Fruit fly (Drosophila melanogaster) whole organism, prepupa: Measurements from ENCODE around the gene ATPsynC.

Source experiments
- Blimp-1 ChIP-seq: fragments of 200-800 bp; sonication (Bioruptor generic); optimal IDR thresholded peaks from 3 replicates; lab custom pipeline; 2017; ENCODE audit warnings: missing biosample characterization, missing genetic modification characterization, mild to moderate bottlenecking, moderate library complexity, missing genetic modification reagents
- CG11294 ChIP-seq: fragments of 200-800 bp; sonication (Bioruptor generic); IDR thresholded peaks from 2 replicates; pipeline ENCODE4 v1.3.6; 2022; ENCODE audit warnings: missing biosample characterization, missing genetic modification characterization
- CG11762 ChIP-seq: fragments of 200-800 bp; sonication (Bioruptor generic); optimal IDR thresholded peaks from 3 replicates; lab custom pipeline; 2016; ENCODE audit warnings: missing biosample characterization, missing genetic modification characterization; ENCODE audit not compliant: insufficient read depth
- CG15336 ChIP-seq: fragments of 200-800 bp; sonication (Bioruptor generic); IDR thresholded peaks from 2 replicates; pipeline ENCODE4 v1.3.6; 2022; ENCODE audit warnings: missing biosample characterization, missing genetic modification characterization
- CG3032 ChIP-seq: fragments of 200-800 bp; optimal IDR thresholded peaks from 2 replicates; lab custom pipeline; 2019; ENCODE audit warnings: missing biosample characterization, mild to moderate bottlenecking, missing genetic modification characterization, moderate library complexity
- CG31627 ChIP-seq: fragments of 200-800 bp; sonication (Bioruptor generic); optimal IDR thresholded peaks from 3 replicates; lab custom pipeline; 2016; ENCODE audit warnings: missing biosample characterization, missing genetic modification characterization
- CG32006 ChIP-seq: fragments of 200-800 bp; sonication (Bioruptor generic); optimal IDR thresholded peaks from 3 replicates; lab custom pipeline; 2017; ENCODE audit warnings: missing biosample characterization, mild to moderate bottlenecking, missing genetic modification characterization
- CG34406 ChIP-seq: fragments of 200-800 bp; sonication (Bioruptor generic); optimal IDR thresholded peaks from 3 replicates; lab custom pipeline; 2016; ENCODE audit warnings: missing biosample characterization, missing genetic modification characterization
- CG3919 ChIP-seq: fragments of 200-800 bp; sonication (Bioruptor generic); optimal IDR thresholded peaks from 3 replicates; lab custom pipeline; 2016; ENCODE audit warnings: missing biosample characterization, missing genetic modification characterization
- CG4318 ChIP-seq: fragments of 200-800 bp; sonication (Bioruptor generic); optimal IDR thresholded peaks from 3 replicates; lab custom pipeline; 2017; ENCODE audit warnings: missing biosample characterization, mild to moderate bottlenecking, missing genetic modification characterization
- CG6163 ChIP-seq: fragments of 200-800 bp; sonication (Bioruptor generic); IDR thresholded peaks from 3 replicates; pipeline ENCODE4 v1.3.6; 2022; ENCODE audit warnings: missing biosample characterization, missing genetic modification characterization
- CG6276 ChIP-seq: fragments of 200-800 bp; sonication (Bioruptor generic); optimal IDR thresholded peaks from 2 replicates; lab custom pipeline; 2017; ENCODE audit warnings: missing biosample characterization, mild to moderate bottlenecking, missing genetic modification characterization
- CG6792 ChIP-seq: fragments of 200-800 bp; sonication (Bioruptor generic); optimal IDR thresholded peaks from 3 replicates; lab custom pipeline; 2016; ENCODE audit warnings: missing biosample characterization, missing genetic modification characterization
- CG8119 ChIP-seq: fragments of 200-800 bp; sonication (Bioruptor generic); IDR thresholded peaks from 3 replicates; pipeline ENCODE4 v1.3.6; 2022; ENCODE audit warnings: missing biosample characterization, missing genetic modification characterization
- CG8632 ChIP-seq: fragments of 200-800 bp; sonication (Bioruptor generic); optimal IDR thresholded peaks from 3 replicates; lab custom pipeline; 2016; ENCODE audit warnings: missing biosample characterization, missing genetic modification characterization
- Eip75B ChIP-seq: fragments of 200-800 bp; sonication (Bioruptor generic); optimal IDR thresholded peaks from 3 replicates; lab custom pipeline; 2016; ENCODE audit warnings: missing biosample characterization, missing genetic modification characterization
- Eip78C ChIP-seq: fragments of 200-800 bp; sonication (Bioruptor generic); peaks from one replicate; lab custom pipeline; 2016; ENCODE audit warnings: missing biosample characterization, missing genetic modification characterization
- Eip93F ChIP-seq: fragments of 200-800 bp; sonication (Bioruptor generic); optimal IDR thresholded peaks from 2 replicates; lab custom pipeline; 2016; ENCODE audit warnings: missing biosample characterization, mild to moderate bottlenecking, missing genetic modification characterization
- Ets96B ChIP-seq: fragments of 200-800 bp; optimal IDR thresholded peaks from 2 replicates; lab custom pipeline; 2019; ENCODE audit warnings: missing biosample characterization, mild to moderate bottlenecking, missing genetic modification characterization, moderate library complexity
- Gug ChIP-seq: fragments of 200-800 bp; sonication (Bioruptor generic); IDR thresholded peaks from 2 replicates; pipeline ENCODE4 v1.3.6; 2022; ENCODE audit warnings: missing biosample characterization, missing genetic modification characterization
- Hr4 ChIP-seq: fragments of 200-800 bp; sonication (Bioruptor generic); optimal IDR thresholded peaks from 3 replicates; lab custom pipeline; 2016; ENCODE audit warnings: missing biosample characterization, missing genetic modification characterization
- Lpt ChIP-seq: fragments of 200-800 bp; sonication (Bioruptor generic); optimal IDR thresholded peaks from 3 replicates; lab custom pipeline; 2016; ENCODE audit warnings: missing biosample characterization, missing genetic modification characterization
- OdsH ChIP-seq: fragments of 200-800 bp; sonication (Bioruptor generic); optimal IDR thresholded peaks from 3 replicates; lab custom pipeline; 2016; ENCODE audit warnings: missing biosample characterization, missing genetic modification characterization
- Sox102F ChIP-seq: fragments of 200-800 bp; sonication (Bioruptor generic); optimal IDR thresholded peaks from 2 replicates; lab custom pipeline; 2016; ENCODE audit warnings: missing biosample characterization, mild to moderate bottlenecking, missing genetic modification characterization
- Sox14 ChIP-seq: fragments of 200-800 bp; sonication (Bioruptor generic); optimal IDR thresholded peaks from 3 replicates; lab custom pipeline; 2016; ENCODE audit warnings: missing biosample characterization, missing genetic modification characterization
- achi ChIP-seq: fragments of 200-800 bp; sonication (Bioruptor generic); optimal IDR thresholded peaks from 3 replicates; lab custom pipeline; 2016; ENCODE audit warnings: missing biosample characterization, missing genetic modification characterization
- acj6 ChIP-seq: fragments of 200-800 bp; sonication (Bioruptor generic); optimal IDR thresholded peaks from 3 replicates; lab custom pipeline; 2016; ENCODE audit warnings: missing biosample characterization, missing genetic modification characterization
- dac ChIP-seq: fragments of 200-800 bp; sonication (Bioruptor generic); optimal IDR thresholded peaks from 2 replicates; lab custom pipeline; 2017; ENCODE audit warnings: missing biosample characterization, mild to moderate bottlenecking, missing genetic modification characterization
- eg ChIP-seq: fragments of 200-800 bp; sonication (Bioruptor generic); IDR thresholded peaks from 3 replicates; pipeline ENCODE4 v1.3.6; 2022; ENCODE audit warnings: missing biosample characterization, missing genetic modification characterization
- esn ChIP-seq: fragments of 200-800 bp; sonication (Bioruptor generic); optimal IDR thresholded peaks from 2 replicates; lab custom pipeline; 2016; ENCODE audit warnings: missing biosample characterization, mild to moderate bottlenecking, missing genetic modification characterization, moderate library complexity
- fd59A ChIP-seq: fragments of 200-800 bp; sonication (Bioruptor generic); optimal IDR thresholded peaks from 2 replicates; lab custom pipeline; 2017; ENCODE audit warnings: missing biosample characterization, mild to moderate bottlenecking, missing genetic modification characterization, missing genetic modification reagents
- fd85E ChIP-seq: fragments of 200-800 bp; sonication (Bioruptor generic); optimal IDR thresholded peaks from 3 replicates; lab custom pipeline; 2016; ENCODE audit warnings: missing biosample characterization, missing genetic modification characterization
- net ChIP-seq: fragments of 200-800 bp; sonication (Bioruptor generic); optimal IDR thresholded peaks from 3 replicates; lab custom pipeline; 2016; ENCODE audit warnings: missing biosample characterization, missing genetic modification characterization
- pdm3 ChIP-seq: fragments of 200-800 bp; sonication (Bioruptor generic); optimal IDR thresholded peaks from 3 replicates; lab custom pipeline; 2016; ENCODE audit warnings: missing biosample characterization, missing genetic modification characterization
- salr ChIP-seq, 2 experiments: fragments of 200-800 bp; sonication (Bioruptor generic); optimal IDR thresholded peaks; 3 replicates each; lab custom pipeline; 2016 to 2018; ENCODE audit warnings: missing biosample characterization in 2 of 2, missing genetic modification characterization in 2 of 2, mild to moderate bottlenecking in 1 of 2
- topi ChIP-seq: fragments of 200-800 bp; sonication (Bioruptor generic); optimal IDR thresholded peaks from 3 replicates; lab custom pipeline; 2016; ENCODE audit warnings: missing biosample characterization, missing genetic modification characterization
- vri ChIP-seq: fragments of 200-800 bp; sonication (Bioruptor generic); optimal IDR thresholded peaks from 3 replicates; lab custom pipeline; 2016; ENCODE audit warnings: missing biosample characterization, mild to moderate bottlenecking, missing genetic modification characterization

ATPsynC gene

DNA sequence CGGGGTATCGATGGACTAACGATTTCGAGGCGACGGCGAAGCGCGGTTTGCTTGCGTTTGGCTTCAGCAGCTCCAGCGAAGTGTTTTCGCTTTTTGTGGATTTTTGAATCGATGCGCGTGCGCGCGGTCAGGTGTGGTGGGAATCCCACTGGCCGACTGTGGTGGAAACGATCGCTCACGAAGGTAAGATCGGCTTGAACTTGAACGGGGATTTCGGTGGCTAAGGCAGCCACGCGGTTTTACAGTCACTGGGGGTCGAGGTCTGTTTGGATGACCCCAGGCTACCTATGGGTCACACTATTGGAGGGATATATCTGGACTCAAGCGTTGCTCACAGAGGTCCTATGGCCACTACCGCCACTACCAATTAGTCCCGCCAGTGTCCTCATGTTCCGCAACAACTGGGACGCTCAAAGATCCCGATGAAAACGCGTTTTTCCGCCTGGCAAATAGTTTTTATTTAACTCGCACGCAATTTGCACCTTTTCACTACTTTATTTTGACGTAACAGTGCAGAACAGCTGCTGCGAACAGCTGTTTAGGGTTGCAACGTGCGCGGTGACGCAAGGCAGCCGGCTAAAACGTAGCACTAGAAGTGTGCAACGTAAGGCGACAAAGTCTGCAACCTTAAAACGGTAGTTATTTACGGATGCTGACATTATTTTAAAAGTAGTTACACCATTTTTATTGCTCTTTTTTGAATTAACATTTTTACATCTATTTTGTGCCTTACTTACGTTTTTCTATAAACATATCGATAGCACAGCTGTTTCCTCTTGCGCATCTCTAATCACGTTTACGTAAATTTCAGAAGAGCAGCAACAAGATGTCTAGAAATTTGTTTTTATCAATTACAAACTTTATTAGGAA lies 32.9 kb upstream of the ATPsynC start, which contains the start of the genes qless and mRpL32 (continued):
- TF ChIP-seq Gug (peak; percentile 45; the same call in 1 of the 2 replicates), Eip75B (GFP tag; lab: Kevin White, UChicago) (no peak), Sox102F (no peak), CG3919 (GFP tag; lab: Kevin White, UChicago) (no peak), Lpt (GFP tag; lab: Kevin White, UChicago) (peak; percentile 51), CG3032 (tag; lab: Kevin White, UChicago) (peak; percentile 74), CG34406 (no peak), vri (GFP tag; lab: Kevin White, UChicago) (peak; percentile 81), CG31627 (GFP tag; lab: Kevin White, UChicago) (peak; percentile 47), Hr4 (GFP tag; lab: Kevin White, UChicago) (peak; percentile 26)

DNA sequence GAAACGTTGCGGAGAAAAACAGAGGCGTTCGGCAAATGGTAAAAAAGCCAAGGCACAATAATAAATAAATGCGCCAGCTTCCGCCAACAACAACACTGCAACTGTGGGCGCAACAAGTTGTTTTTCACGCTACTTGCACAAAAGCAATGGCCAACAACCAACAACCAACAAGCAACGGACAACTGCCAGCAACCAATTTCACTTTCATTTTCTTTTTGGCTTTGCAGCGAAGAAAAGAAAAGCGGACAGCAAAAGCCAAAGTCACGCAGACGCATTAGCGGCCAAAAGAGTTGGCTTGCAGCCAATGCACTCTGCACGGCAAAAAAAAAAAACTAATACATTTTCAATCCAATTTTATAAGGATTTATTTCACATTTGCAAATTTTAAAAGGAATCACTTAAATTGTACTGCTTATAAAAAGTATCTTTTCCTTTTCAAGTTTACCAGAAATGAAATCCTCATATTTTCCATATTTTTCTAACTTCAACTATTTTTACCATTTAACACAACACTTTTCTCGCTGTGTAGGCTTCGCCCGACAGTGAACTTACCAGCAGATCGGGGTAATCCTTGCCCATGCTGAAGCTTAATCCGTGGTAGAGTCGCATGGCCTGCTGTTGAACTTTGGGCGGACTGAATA lies 31.8 kb upstream of the ATPsynC start:
- no peak for TF ChIP-seq CG6792 (GFP tag; lab: Kevin White, UChicago)
- TF ChIP-seq CG8632 = no peak
- TF ChIP-seq salr (GFP tag; optimal IDR thresholded peaks at IDR 0.05; lab: Kevin White, UChicago) = peak in 1 of 2 experiments; percentile 47
- TF ChIP-seq Blimp-1 (GFP tag; lab: Kevin White, UChicago) = peak; percentile 1
- TF ChIP-seq achi (GFP tag; lab: Kevin White, UChicago) = no peak
- TF ChIP-seq CG11762 (GFP tag; lab: Kevin White, UChicago) = no peak
- peak; percentile 92 for TF ChIP-seq CG15336 (GFP tag; lab: Robert Waterston, UW)
- TF ChIP-seq Hr4 (GFP tag; lab: Kevin White, UChicago) = peak; percentile 92
- TF ChIP-seq Ets96B = no peak
- TF ChIP-seq CG6163 (GFP tag; lab: Robert Waterston, UW) = peak; percentile 57
- TF ChIP-seq Sox14 (GFP tag; lab: Kevin White, UChicago) = peak; percentile 13
- peak; percentile 16 for TF ChIP-seq dac (GFP tag; lab: Kevin White, UChicago)
- peak; percentile 5 for TF ChIP-seq esn (GFP tag; lab: Kevin White, UChicago)
- TF ChIP-seq topi = peak; percentile 1
- peak; percentile 88 for TF ChIP-seq CG32006 (GFP tag; lab: Kevin White, UChicago)
- TF ChIP-seq CG3919 (GFP tag; lab: Kevin White, UChicago) = no peak
- no peak for TF ChIP-seq fd59A (GFP tag; lab: Kevin White, UChicago)
- TF ChIP-seq CG4318 (GFP tag; lab: Kevin White, UChicago) = peak; percentile 65
- TF ChIP-seq CG11294 = 0 out of 2 replicates have a peak, but pooled peaks have one; percentile 50
- TF ChIP-seq CG6276 (GFP tag; lab: Kevin White, UChicago) = peak; percentile 84
- peak; percentile 85 for TF ChIP-seq Eip78C (GFP tag; lab: Kevin White, UChicago)
- TF ChIP-seq net (GFP tag; lab: Kevin White, UChicago) = peak; percentile 61
- no peak for TF ChIP-seq Eip93F (GFP tag; lab: Kevin White, UChicago)
- peak; percentile 31 for TF ChIP-seq CG34406
- peak; percentile 80 for TF ChIP-seq eg (GFP tag; lab: Robert Waterston, UW)
- TF ChIP-seq fd85E (GFP tag; lab: Kevin White, UChicago) = no peak
- peak; percentile 87 for TF ChIP-seq CG8119
- peak; percentile 52 for TF ChIP-seq pdm3 (GFP tag; lab: Kevin White, UChicago)
- TF ChIP-seq Gug = peak; percentile 69
- TF ChIP-seq acj6 (GFP tag; lab: Kevin White, UChicago) = peak; percentile 32
- TF ChIP-seq Sox102F = no peak
- TF ChIP-seq OdsH = peak; percentile 44
